Worm (Caenorhabditis elegans): Measurements from ENCODE around the gene K06A9.3.

DNA sequence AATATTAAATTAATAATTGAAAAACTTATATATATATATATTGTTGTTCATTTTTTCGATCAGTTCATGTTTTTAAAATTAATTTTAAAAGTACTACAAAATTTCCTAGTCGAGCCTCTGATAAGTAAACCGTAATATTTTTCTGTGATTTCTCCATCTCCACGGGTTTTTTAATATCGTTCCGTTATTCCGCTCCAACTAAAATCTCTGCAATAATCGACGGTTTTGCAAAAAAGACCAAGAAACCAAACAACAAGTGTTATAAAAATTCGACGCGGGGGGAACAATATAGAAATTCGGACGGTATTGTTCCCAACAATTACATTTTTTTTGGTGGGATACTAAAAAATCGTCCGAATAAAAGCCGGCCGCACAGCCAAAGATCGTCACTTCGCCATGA, 32.7 kb downstream of the K06A9.3 start, which contains the start of gene F09E10.1:
- TF ChIP-seq ceh-28 (tag; optimal IDR thresholded peaks at IDR 0.05), result no peak
- TF ChIP-seq nhr-11 (tag; optimal IDR thresholded peaks at IDR 0.05), result no peak
- TF ChIP-seq unc-62 (GFP tag; optimal IDR thresholded peaks at IDR 0.05), result no peak

Data from whole organism, L3 larva.